Fruit fly (Drosophila melanogaster): ENCODE data around the gene frm.

Gene frm

dm6 chr3L:5551087-5551486 is at the start of gene frm:
Gene frm (minus strand): TSS chr3L:5551159.
- TF ChIP-seq CG8478 (optimal IDR thresholded peaks at IDR 0.05) (no peak), CTCF (optimal IDR thresholded peaks at IDR 0.05) (no peak)

- TF ChIP-seq CTCF (optimal IDR thresholded peaks at IDR 0.05), result no peak
- TF ChIP-seq CG8478 (optimal IDR thresholded peaks at IDR 0.05), result no peak
These were observed 48.6 kb upstream of the frm start, which contains the start of gene CG10591 for dm6 chr3L:5599592-5599991. Gene CG10591 (minus strand): TSS chr3L:5599692.

DNA sequence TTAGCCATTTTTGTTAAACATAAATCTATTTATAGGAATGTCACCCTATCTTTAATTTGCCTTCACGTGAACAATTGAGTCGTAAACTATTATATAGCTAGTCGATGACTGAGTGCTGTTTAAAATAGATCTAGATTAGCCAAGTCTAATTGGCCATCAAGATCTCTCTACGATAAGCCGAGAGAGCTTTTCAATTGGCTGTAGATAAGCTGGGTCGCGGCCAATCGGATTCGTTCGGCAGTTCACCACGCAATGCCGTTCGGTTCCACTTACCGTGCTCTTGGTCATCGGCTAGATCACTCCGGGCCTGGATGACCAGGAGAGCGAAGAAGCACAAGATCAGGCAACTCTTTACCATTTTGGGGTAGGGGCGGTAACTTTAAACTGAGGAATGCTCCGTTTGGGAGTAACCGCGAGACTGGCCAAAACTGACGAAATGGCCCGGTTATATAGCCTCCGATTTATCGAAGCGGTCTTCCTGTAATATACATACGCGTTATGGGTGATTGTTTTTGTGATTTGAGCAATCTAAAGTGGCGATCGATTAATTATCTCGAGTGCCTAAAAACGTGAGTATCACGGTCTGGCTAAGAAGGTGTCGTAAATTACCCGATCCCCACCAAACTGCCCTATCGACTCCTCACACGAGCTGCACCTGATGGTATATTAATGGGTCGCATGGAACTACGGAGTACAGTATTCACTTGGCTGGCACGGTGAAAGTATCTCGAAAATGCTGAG is 44.1 kb upstream of the frm start, which contains the start of the genes Alp10 and Alp9:
Gene Alp10, minus strand, starts transcription at position 420 of the 741 bp plus-strand sequence.
Gene Alp9, plus strand, starts transcription at position 690 of the 741 bp plus-strand sequence.
- TF ChIP-seq CTCF (optimal IDR thresholded peaks at IDR 0.05), result no peak
- TF ChIP-seq CG8478 (optimal IDR thresholded peaks at IDR 0.05), result no peak

- no peak for TF ChIP-seq CTCF (optimal IDR thresholded peaks at IDR 0.05)
- no peak for TF ChIP-seq CG8478 (optimal IDR thresholded peaks at IDR 0.05)
These were observed 43.3 kb upstream of the frm start for dm6 chr3L:5594163-5594715.

DNA sequence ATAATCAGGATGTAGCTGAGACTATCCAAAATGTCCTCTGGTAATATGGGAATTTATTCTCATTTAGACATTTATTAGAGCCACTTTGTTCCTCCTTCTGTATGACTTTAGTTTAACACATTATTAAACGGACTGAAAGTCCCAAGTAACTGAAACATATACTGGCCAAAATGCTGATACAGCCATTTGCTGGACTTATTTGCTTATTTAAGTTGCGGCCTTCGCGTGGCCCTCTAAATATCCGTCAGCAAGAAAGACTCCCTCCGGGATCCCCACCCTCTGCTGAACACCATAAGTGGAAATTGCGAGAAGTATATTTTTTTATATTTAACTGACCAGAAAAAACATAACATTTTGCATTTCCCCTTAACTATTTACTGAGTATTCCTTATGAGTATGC is 41.5 kb upstream of the frm start, which contains the start of gene spo:
Gene spo, minus strand, starts transcription at position 135 of the 400 bp plus-strand sequence.
- TF ChIP-seq CTCF (optimal IDR thresholded peaks at IDR 0.05) (no peak), CG8478 (optimal IDR thresholded peaks at IDR 0.05) (no peak)

DNA sequence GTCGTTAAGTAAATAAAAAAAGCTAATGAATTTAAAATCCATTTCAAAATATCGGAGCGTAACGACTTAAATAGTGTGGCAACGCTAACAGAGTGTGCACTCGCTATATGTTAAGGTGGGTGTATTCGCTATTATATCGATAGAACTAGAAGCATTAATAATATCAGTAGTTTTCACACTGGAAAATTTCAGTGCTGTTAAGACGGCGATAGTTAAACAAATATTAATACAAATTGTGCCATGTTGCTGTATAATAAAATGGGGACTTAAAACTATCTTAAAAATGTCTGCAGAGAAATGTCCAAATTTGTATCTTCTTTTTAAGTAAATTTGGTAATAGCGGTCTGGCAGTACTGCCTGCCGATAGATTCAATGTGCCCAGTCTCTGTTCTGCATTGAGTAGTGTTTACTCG is 32.3 kb upstream of the frm start:
- TF ChIP-seq CTCF (optimal IDR thresholded peaks at IDR 0.05), result peak in 1 of 2 experiments; percentile 56
- no peak for TF ChIP-seq CG8478 (optimal IDR thresholded peaks at IDR 0.05)

dm6 chr3L:5581542-5581941 is 30.6 kb upstream of the frm start:
- TF ChIP-seq CTCF (optimal IDR thresholded peaks at IDR 0.05), result no peak
- TF ChIP-seq CG8478 (optimal IDR thresholded peaks at IDR 0.05), result no peak

- TF ChIP-seq CG8478 (optimal IDR thresholded peaks at IDR 0.05) (no peak), CTCF (optimal IDR thresholded peaks at IDR 0.05) (no peak)
These were observed 29.6 kb upstream of the frm start for dm6 chr3L:5580490-5581116.

- TF ChIP-seq CG8478 (optimal IDR thresholded peaks at IDR 0.05), result no peak
- TF ChIP-seq CTCF (optimal IDR thresholded peaks at IDR 0.05), result no peak
These were observed 28.8 kb upstream of the frm start for dm6 chr3L:5579762-5580161.

DNA sequence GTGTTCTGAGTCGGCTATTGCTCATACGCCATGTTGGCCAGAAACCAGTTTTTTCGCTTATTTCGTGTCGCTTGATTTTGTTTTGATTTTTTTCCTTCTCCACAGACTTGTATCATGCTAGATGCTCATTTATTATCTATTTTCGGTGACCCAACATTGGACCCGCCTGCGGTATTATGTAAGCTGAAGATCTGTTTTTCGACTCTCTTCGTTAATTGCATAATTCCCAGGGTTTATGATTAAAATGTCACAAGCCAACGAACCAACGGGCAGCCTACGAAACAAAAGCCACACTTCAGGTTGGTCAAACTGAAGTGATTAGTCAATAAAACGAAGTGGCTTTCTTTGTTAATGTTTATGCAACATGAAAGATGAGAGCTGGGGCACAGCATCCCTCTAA is 27.6 kb upstream of the frm start:
- TF ChIP-seq CTCF (optimal IDR thresholded peaks at IDR 0.05) (no peak), CG8478 (optimal IDR thresholded peaks at IDR 0.05) (no peak)

- no peak for TF ChIP-seq CG8478 (optimal IDR thresholded peaks at IDR 0.05)
- TF ChIP-seq CTCF (optimal IDR thresholded peaks at IDR 0.05), result no peak
These were observed 26.5 kb upstream of the frm start, which contains the start of gene Msr-110 for dm6 chr3L:5577250-5578138. Gene Msr-110 (minus strand): TSS chr3L:5577348.

- TF ChIP-seq CTCF (optimal IDR thresholded peaks at IDR 0.05), result no peak
- TF ChIP-seq CG8478 (optimal IDR thresholded peaks at IDR 0.05), result no peak
These were observed 25.6 kb upstream of the frm start for dm6 chr3L:5576543-5576942.

DNA sequence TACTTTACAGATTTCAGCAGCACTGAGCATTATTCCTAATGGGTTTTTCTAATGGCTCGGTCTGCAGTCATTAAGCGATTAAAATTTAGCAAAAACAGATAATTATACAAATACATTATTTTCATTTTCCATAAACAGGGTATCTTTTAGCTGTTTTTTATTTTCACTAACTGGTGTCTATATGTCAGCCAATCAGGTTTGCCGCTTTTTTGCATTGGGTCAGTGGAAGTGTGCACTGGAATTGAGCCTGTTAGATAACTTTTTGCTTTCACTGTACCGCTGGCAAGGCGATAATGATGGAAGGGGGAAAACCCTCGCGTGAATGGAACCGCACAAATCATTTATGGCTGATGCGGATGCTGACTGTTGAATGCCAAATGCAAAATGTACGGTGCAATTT is 24.6 kb upstream of the frm start:
- TF ChIP-seq CG8478 (optimal IDR thresholded peaks at IDR 0.05) (no peak), CTCF (optimal IDR thresholded peaks at IDR 0.05) (no peak)

dm6 chr3L:5571051-5571450 is 20.1 kb upstream of the frm start:
- no peak for TF ChIP-seq CG8478 (optimal IDR thresholded peaks at IDR 0.05)
- no peak for TF ChIP-seq CTCF (optimal IDR thresholded peaks at IDR 0.05)

DNA sequence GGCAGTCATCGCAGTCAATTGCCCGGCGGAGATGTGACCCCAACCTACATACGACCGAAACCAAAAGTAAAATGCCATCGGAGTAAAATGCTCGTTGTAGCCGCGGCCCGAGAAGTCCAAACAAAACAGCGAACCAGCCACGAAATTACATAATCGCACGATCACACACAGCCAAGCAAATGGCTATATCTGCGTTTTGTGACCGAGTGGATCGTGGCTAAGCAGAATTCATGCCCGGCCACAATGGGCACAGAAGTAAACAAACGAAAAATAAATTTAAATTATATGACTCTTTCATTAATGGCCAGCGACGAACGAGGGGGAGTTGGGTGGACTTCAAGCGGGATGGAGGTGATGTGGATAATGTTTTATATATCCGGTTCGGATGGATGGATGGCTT is 18.8 kb upstream of the frm start:
- TF ChIP-seq CTCF (optimal IDR thresholded peaks at IDR 0.05) (no peak), CG8478 (optimal IDR thresholded peaks at IDR 0.05) (no peak)

Measured in S2 (cell line).